Worm (Caenorhabditis elegans) whole organism, mixed stage, embryonic: ENCODE data around the gene T25D10.4.

ENCODE experiments used
- bed-3 ChIP-seq: fragments of 200-800 bp; sonication (Bioruptor generic); optimal IDR thresholded peaks from 3 replicates; lab custom pipeline; 2018; ENCODE audit warnings: mild to moderate bottlenecking, missing genetic modification characterization, moderate library complexity, missing compliant biosample characterization
- blmp-1 ChIP-seq: fragments of 150-350 bp; optimal IDR thresholded peaks from 2 replicates; lab custom pipeline; 2014; ENCODE audit warnings: missing biosample characterization, missing genetic modification characterization
- ceh-39 ChIP-seq: fragments of 150-350 bp; optimal IDR thresholded peaks from 2 replicates; lab custom pipeline; 2014; ENCODE audit warnings: missing biosample characterization, missing genetic modification characterization
- ceh-43 ChIP-seq: fragments of 200-800 bp; sonication (Bioruptor generic); optimal IDR thresholded peaks from 2 replicates; lab custom pipeline; 2018; ENCODE audit warnings: mild to moderate bottlenecking, missing genetic modification characterization, moderate library complexity, missing compliant biosample characterization
- ceh-83 ChIP-seq: fragments of 200-800 bp; sonication (Bioruptor generic); optimal IDR thresholded peaks from 2 replicates; lab custom pipeline; 2018; ENCODE audit warnings: mild to moderate bottlenecking, missing genetic modification characterization, missing compliant biosample characterization
- ces-1 ChIP-seq: fragments of 150-350 bp; optimal IDR thresholded peaks from 2 replicates; lab custom pipeline; 2014; ENCODE audit warnings: missing biosample characterization, missing genetic modification reagents, missing genetic modification characterization
- cnd-1 ChIP-seq: fragments of 200-800 bp; sonication (Bioruptor generic); optimal IDR thresholded peaks from 2 replicates; lab custom pipeline; 2018; ENCODE audit warnings: mild to moderate bottlenecking, missing genetic modification characterization, missing compliant biosample characterization
- drap-1 ChIP-seq: fragments of 200-800 bp; sonication (Bioruptor generic); optimal IDR thresholded peaks from 3 replicates; lab custom pipeline; 2018; ENCODE audit warnings: mild to moderate bottlenecking, missing genetic modification characterization, missing compliant biosample characterization
- elt-1 ChIP-seq: sonication (generic microtip); optimal IDR thresholded peaks from 2 replicates; lab custom pipeline; 2017; ENCODE audit warnings: missing genetic modification characterization, mild to moderate bottlenecking, missing compliant biosample characterization, antibody characterized with exemption, moderate library complexity, borderline replicate concordance; ENCODE audit not compliant: insufficient read depth
- elt-3 ChIP-seq: fragments of 150-350 bp; optimal IDR thresholded peaks from 2 replicates; lab custom pipeline; 2014; ENCODE audit warnings: missing biosample characterization, missing genetic modification characterization
- flh-1 ChIP-seq: fragments of 200-800 bp; sonication (Bioruptor generic); optimal IDR thresholded peaks from 2 replicates; lab custom pipeline; 2018; ENCODE audit warnings: mild to moderate bottlenecking, missing genetic modification characterization, moderate library complexity, missing compliant biosample characterization
- ham-2 ChIP-seq: fragments of 200-800 bp; sonication (Bioruptor generic); optimal IDR thresholded peaks from 2 replicates; lab custom pipeline; 2018; ENCODE audit warnings: mild to moderate bottlenecking, missing genetic modification characterization, missing compliant biosample characterization
- hlh-1 ChIP-seq: fragments of 150-350 bp; optimal IDR thresholded peaks from 2 replicates; lab custom pipeline; 2014; ENCODE audit warnings: missing biosample characterization, missing genetic modification reagents, missing genetic modification characterization
- lin-13 ChIP-seq: fragments of 150-350 bp; optimal IDR thresholded peaks from 2 replicates; lab custom pipeline; 2014; ENCODE audit warnings: missing biosample characterization, missing genetic modification characterization
- lin-32 ChIP-seq: fragments of 200-800 bp; sonication (Bioruptor generic); optimal IDR thresholded peaks from 2 replicates; lab custom pipeline; 2018; ENCODE audit warnings: mild to moderate bottlenecking, missing genetic modification characterization, missing compliant biosample characterization
- lsy-2 ChIP-seq: fragments of 150-350 bp; optimal IDR thresholded peaks from 2 replicates; lab custom pipeline; 2014; ENCODE audit warnings: missing biosample characterization, missing genetic modification characterization
- mab-5 ChIP-seq: fragments of 150-350 bp; optimal IDR thresholded peaks from 2 replicates; lab custom pipeline; 2014; ENCODE audit warnings: missing biosample characterization, missing genetic modification characterization
- mls-2 ChIP-seq: sonication (generic microtip); optimal IDR thresholded peaks from 2 replicates; lab custom pipeline; 2016; ENCODE audit warnings: mild to moderate bottlenecking, missing genetic modification characterization, moderate library complexity, missing compliant biosample characterization
- nhr-12 ChIP-seq: fragments of 150-350 bp; optimal IDR thresholded peaks from 2 replicates; lab custom pipeline; 2014; ENCODE audit warnings: missing biosample characterization, missing genetic modification characterization
- nhr-2 ChIP-seq: fragments of 150-350 bp; optimal IDR thresholded peaks from 2 replicates; lab custom pipeline; 2014; ENCODE audit warnings: missing biosample characterization, missing genetic modification characterization
- nhr-237 ChIP-seq: fragments of 150-350 bp; optimal IDR thresholded peaks from 2 replicates; lab custom pipeline; 2014; ENCODE audit warnings: missing biosample characterization, missing genetic modification characterization
- nhr-28 ChIP-seq: fragments of 150-350 bp; optimal IDR thresholded peaks from 2 replicates; lab custom pipeline; 2014; ENCODE audit warnings: missing biosample characterization, missing genetic modification characterization
- nhr-76 ChIP-seq: sonication (generic microtip); optimal IDR thresholded peaks from 2 replicates; lab custom pipeline; 2017; ENCODE audit warnings: missing biosample characterization, missing genetic modification characterization
- pha-4 ChIP-seq: fragments of 150-350 bp; optimal IDR thresholded peaks from 2 replicates; lab custom pipeline; 2018; ENCODE audit warnings: missing biosample characterization, missing genetic modification reagents, missing genetic modification characterization
- snpc-4 ChIP-seq: fragments of 150-350 bp; optimal IDR thresholded peaks from 2 replicates; lab custom pipeline; 2014; ENCODE audit warnings: missing biosample characterization, missing genetic modification characterization
- sptf-1 ChIP-seq: sonication (generic microtip); optimal IDR thresholded peaks from 2 replicates; lab custom pipeline; 2017; ENCODE audit warnings: mild to moderate bottlenecking, missing genetic modification characterization, moderate library complexity, missing compliant biosample characterization
- tbx-8 ChIP-seq: fragments of 200-800 bp; sonication (Bioruptor generic); optimal IDR thresholded peaks from 2 replicates; lab custom pipeline; 2018; ENCODE audit warnings: mild to moderate bottlenecking, missing genetic modification characterization, moderate library complexity, missing compliant biosample characterization
- unc-120 ChIP-seq: sonication (generic microtip); optimal IDR thresholded peaks from 2 replicates; lab custom pipeline; 2017; ENCODE audit warnings: missing genetic modification characterization, missing compliant biosample characterization; ENCODE audit not compliant: poor library complexity, severe bottlenecking
- unc-39 ChIP-seq: fragments of 150-350 bp; optimal IDR thresholded peaks from 2 replicates; lab custom pipeline; 2014; ENCODE audit warnings: missing biosample characterization, missing genetic modification characterization
- unc-62 ChIP-seq: fragments of 150-350 bp; optimal IDR thresholded peaks from 2 replicates; lab custom pipeline; 2014; ENCODE audit warnings: missing biosample characterization, missing genetic modification reagents, missing genetic modification characterization
- zip-8 ChIP-seq: fragments of 150-350 bp; optimal IDR thresholded peaks from 2 replicates; lab custom pipeline; 2014; ENCODE audit warnings: missing biosample characterization, missing genetic modification characterization

Gene T25D10.4

DNA sequence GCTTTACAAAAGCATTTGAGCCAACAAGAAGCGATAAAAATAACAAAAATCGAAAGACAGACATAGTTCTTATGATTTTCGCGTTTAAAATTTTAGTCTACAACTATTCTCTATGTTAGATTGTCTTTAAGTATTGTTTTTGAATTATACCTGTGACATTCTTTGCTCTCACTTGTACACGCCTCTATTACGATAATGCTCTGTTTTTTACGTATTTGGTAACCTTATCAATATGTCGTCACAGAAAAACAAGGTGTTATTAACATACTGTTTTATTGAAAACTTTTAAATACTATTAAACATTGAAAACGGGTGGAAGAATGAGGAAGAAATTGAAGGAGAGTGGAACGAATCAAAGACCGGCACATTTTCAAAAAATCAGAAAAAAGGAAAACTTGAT, 2.8 kb downstream of the T25D10.4 start, which contains the start of gene spp-11:
Gene spp-11, minus strand, starts transcription at position 101 of the 400 bp plus-strand sequence.
- TF ChIP-seq hlh-1 (tag; lab: Kevin White, UChicago) (no peak), snpc-4 (tag; lab: Kevin White, UChicago) (no peak), ham-2 (GFP tag; lab: Kevin White, UChicago) (no peak), elt-3 (no peak), nhr-28 (tag; lab: Kevin White, UChicago) (no peak), ceh-43 (GFP tag; lab: Kevin White, UChicago) (no peak), zip-8 (no peak), lin-32 (GFP tag; lab: Kevin White, UChicago) (no peak), ceh-83 (GFP tag; lab: Kevin White, UChicago) (no peak), unc-39 (tag; lab: Kevin White, UChicago) (no peak), lin-13 (no peak), mls-2 (tag; lab: Kevin White, UChicago) (no peak), ceh-39 (no peak), cnd-1 (tag; lab: Kevin White, UChicago) (no peak), blmp-1 (tag; lab: Kevin White, UChicago) (no peak), sptf-1 (no peak), mab-5 (tag; lab: Kevin White, UChicago) (no peak)

DNA sequence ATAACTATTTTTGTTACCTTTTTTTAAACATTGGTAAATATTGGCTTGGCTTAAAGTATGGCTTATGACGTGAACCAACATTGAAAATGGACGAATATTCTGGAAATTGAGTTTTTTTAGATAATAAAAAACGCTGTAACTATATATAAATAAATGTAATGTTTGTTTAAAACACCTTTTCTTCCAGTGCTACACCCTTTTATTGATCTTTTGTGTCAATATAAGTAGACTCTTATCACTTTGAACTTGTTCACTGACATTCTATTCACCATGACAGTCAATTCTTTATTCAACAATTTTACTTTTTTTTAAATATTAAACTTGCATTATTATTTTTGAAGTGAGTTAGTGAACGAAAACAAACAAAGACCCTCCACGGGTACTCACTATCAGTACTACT, 6.8 kb downstream of the T25D10.4 start, which contains the start of gene T25D10.1:
Gene T25D10.1, plus strand, starts transcription at position 169 of the 400 bp plus-strand sequence.
- TF ChIP-seq nhr-76 (tag; lab: Kevin White, UChicago) (no peak), ces-1 (GFP tag; lab: Kevin White, UChicago) (no peak), tbx-8 (GFP tag; lab: Kevin White, UChicago) (no peak), nhr-2 (tag; lab: Kevin White, UChicago) (no peak), sptf-1 (no peak), unc-39 (tag; lab: Kevin White, UChicago) (no peak), lin-13 (no peak), bed-3 (GFP tag; lab: Kevin White, UChicago) (no peak), nhr-237 (no peak), mab-5 (tag; lab: Kevin White, UChicago) (no peak), hlh-1 (tag; lab: Kevin White, UChicago) (no peak), pha-4 (tag; lab: Kevin White, UChicago) (no peak), cnd-1 (tag; lab: Kevin White, UChicago) (no peak), unc-62 (GFP tag; lab: Kevin White, UChicago) (no peak), lin-32 (GFP tag; lab: Kevin White, UChicago) (no peak), elt-3 (no peak), elt-1 (no peak), nhr-12 (tag; lab: Kevin White, UChicago) (no peak)
- TF ChIP-seq, all 35 proteins: peak for 0

DNA sequence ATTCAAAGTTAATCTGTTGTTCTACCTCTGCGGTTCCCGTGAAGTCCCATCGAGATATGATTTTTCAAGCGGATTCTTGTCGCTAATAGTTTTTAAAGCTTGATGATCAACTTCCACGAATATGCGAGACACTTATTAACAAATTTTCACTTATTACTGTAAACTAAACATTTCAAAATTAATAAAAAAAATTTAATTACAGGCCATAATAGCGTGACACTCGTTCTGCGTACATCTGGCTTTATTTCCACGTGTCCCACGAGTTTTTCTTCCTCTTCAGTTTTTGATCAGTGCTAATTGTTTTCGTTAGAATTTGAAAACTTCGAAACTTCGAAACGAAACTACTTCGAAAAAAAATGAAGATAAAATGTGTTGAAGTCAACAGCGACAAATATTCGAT, 8.4 kb downstream of the T25D10.4 start, which contains the start of gene btb-2:
Gene btb-2, plus strand, starts transcription at position 301 of the 400 bp plus-strand sequence.
- TF ChIP-seq sptf-1 (no peak), flh-1 (GFP tag; lab: Kevin White, UChicago) (no peak), tbx-8 (GFP tag; lab: Kevin White, UChicago) (no peak), nhr-12 (tag; lab: Kevin White, UChicago) (no peak), bed-3 (GFP tag; lab: Kevin White, UChicago) (no peak), ceh-39 (no peak), zip-8 (no peak), unc-39 (tag; lab: Kevin White, UChicago) (no peak), unc-120 (tag; lab: Kevin White, UChicago) (no peak), ces-1 (GFP tag; lab: Kevin White, UChicago) (no peak), hlh-1 (tag; lab: Kevin White, UChicago) (no peak), lin-32 (GFP tag; lab: Kevin White, UChicago) (no peak), ceh-83 (GFP tag; lab: Kevin White, UChicago) (no peak), drap-1 (GFP tag; lab: Kevin White, UChicago) (no peak), elt-3 (no peak), nhr-2 (tag; lab: Kevin White, UChicago) (no peak), snpc-4 (tag; lab: Kevin White, UChicago) (no peak)

ce11 chrII:6398406-6398805, 11.7 kb downstream of the T25D10.4 start, which contains the start of gene zig-10:
zig-10 (plus strand) TSS chrII:6398706.
- TF ChIP-seq unc-62 (GFP tag; lab: Kevin White, UChicago) (no peak), lsy-2 (no peak), elt-1 (peak; percentile 37)

DNA sequence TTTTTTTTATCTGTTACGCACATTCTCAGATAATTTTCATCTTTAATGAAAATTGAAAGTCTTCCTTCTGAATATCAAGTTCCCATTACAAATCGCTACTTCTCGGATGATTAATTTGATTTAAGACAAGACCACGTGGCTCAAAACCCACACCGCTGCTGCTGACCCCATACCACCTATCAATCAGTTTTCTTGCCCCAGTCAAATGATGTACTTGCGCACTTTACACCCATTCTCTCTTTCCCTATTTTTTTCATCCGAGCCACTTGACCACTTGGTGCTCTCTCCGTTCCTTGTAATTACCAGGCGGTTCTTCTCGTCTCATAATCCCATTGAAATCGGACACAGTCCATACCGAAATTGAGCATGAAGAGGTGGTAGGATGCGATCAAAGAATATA, 16.0 kb downstream of the T25D10.4 start:
- peak; percentile 81 for TF ChIP-seq hlh-1 (tag; lab: Kevin White, UChicago)
- no peak for TF ChIP-seq elt-3
- TF ChIP-seq nhr-2 (tag; lab: Kevin White, UChicago), result peak; percentile 16
- TF ChIP-seq unc-62 (GFP tag; lab: Kevin White, UChicago), result peak; percentile 56
- TF ChIP-seq, all 35 proteins: peak for 3
